ENCODE assay signal across 4 fruit fly cellular contexts in genomic region chr3R:21739750-21740319, dm6.
TF ChIP-seq lines count a peak whose summit lies in the region.

TSS of gene CG5849 (plus strand) at chr3R:21740105.

- no peak for TF ChIP-seq CTCF in whole organism, embryonic (GFP tag; optimal IDR thresholded peaks at IDR 0.05; lab: Kevin White, UChicago)

TF ChIP-seq in whole organism, adult, 20 proteins besides CTCF, POLR2A, EP300 and RAD21:
- TF ChIP-seq cnc (optimal IDR thresholded peaks at IDR 0.05; lab: Kevin White, UChicago) (no peak), Mnt (GFP tag; optimal IDR thresholded peaks at IDR 0.05; lab: Kevin White, UChicago) (peak; percentile 22)

TF ChIP-seq in whole organism, embryonic, 481 proteins besides CTCF, POLR2A, EP300 and RAD21 (continues in another document):
- TF ChIP-seq tin (GFP tag; optimal IDR thresholded peaks at IDR 0.05; lab: Kevin White, UChicago) = no peak
- peak; percentile 29 for TF ChIP-seq pros (GFP tag; optimal IDR thresholded peaks at IDR 0.05; lab: Kevin White, UChicago)
- TF ChIP-seq dan (GFP tag; IDR thresholded peaks at IDR 0.05; lab: Robert Waterston, UW) = no peak
- peak; percentile 67 for TF ChIP-seq grn (GFP tag; optimal IDR thresholded peaks at IDR 0.05; lab: Kevin White, UChicago)
- TF ChIP-seq Jarid2 (GFP tag; optimal IDR thresholded peaks at IDR 0.05; lab: Kevin White, UChicago) = peak; percentile 80
- peak; percentile 29 for TF ChIP-seq CG10543 (GFP tag; optimal IDR thresholded peaks at IDR 0.05; lab: Kevin White, UChicago)
- 0 out of 3 replicates have a peak, but pooled peaks have one; percentile 12 for TF ChIP-seq CG34224 (GFP tag; IDR thresholded peaks at IDR 0.05; lab: Robert Waterston, UW; ENCODE audit: partially characterized antibody)
- TF ChIP-seq Pdp1 (GFP tag; optimal IDR thresholded peaks at IDR 0.05; lab: Kevin White, UChicago) = peak in 1 of 2 experiments; percentile 68
- 0 out of 3 replicates have a peak, but pooled peaks have one; percentile 32 for TF ChIP-seq CG6791 (GFP tag; IDR thresholded peaks at IDR 0.05; lab: Robert Waterston, UW; ENCODE audit: partially characterized antibody)
- peak; percentile 4 for TF ChIP-seq CG15073 (GFP tag; optimal IDR thresholded peaks at IDR 0.05; lab: Kevin White, UChicago)
- no peak for TF ChIP-seq Atf3 (GFP tag; optimal IDR thresholded peaks at IDR 0.05; lab: Kevin White, UChicago)
- peak; percentile 68 for TF ChIP-seq GATAe (GFP tag; conservative IDR thresholded peaks at IDR 0.05; lab: Robert Waterston, UW)
- TF ChIP-seq Med (GFP tag; lab: Kevin White, UChicago) = peak; percentile 50
- peak; percentile 29 for TF ChIP-seq sug (tag; optimal IDR thresholded peaks at IDR 0.05; lab: Kevin White, UChicago)
- TF ChIP-seq cg (GFP tag; optimal IDR thresholded peaks at IDR 0.05; lab: Kevin White, UChicago) = peak; percentile 10
- no peak for TF ChIP-seq nom (GFP tag; optimal IDR thresholded peaks at IDR 0.05; lab: Kevin White, UChicago)
- TF ChIP-seq Trl (optimal IDR thresholded peaks at IDR 0.05; lab: Kevin White, UChicago) = peak; percentile 6 to 14
- no peak for TF ChIP-seq Trl (GFP tag; optimal IDR thresholded peaks at IDR 0.05; lab: Kevin White, UChicago)
- peak; percentile 26 for TF ChIP-seq exex (tag; optimal IDR thresholded peaks at IDR 0.05; lab: Kevin White, UChicago)
- TF ChIP-seq CG7987 (GFP tag; optimal IDR thresholded peaks at IDR 0.05; lab: Kevin White, UChicago) = no peak
- TF ChIP-seq Deaf1 (tag; optimal IDR thresholded peaks at IDR 0.05; lab: Kevin White, UChicago) = peak; percentile 10
- TF ChIP-seq z (GFP tag; IDR thresholded peaks at IDR 0.05; lab: Robert Waterston, UW) = peak; percentile 92
- TF ChIP-seq ftz-f1 (GFP tag; optimal IDR thresholded peaks at IDR 0.05; lab: Kevin White, UChicago) = peak; percentile 45
- peak; percentile 45 for TF ChIP-seq CG34376 (GFP tag; optimal IDR thresholded peaks at IDR 0.05; lab: Kevin White, UChicago)
- TF ChIP-seq Rfx (GFP tag; IDR thresholded peaks at IDR 0.05; lab: Robert Waterston, UW) = no peak
- peak; percentile 33; the same call in 1 of the 2 replicates for TF ChIP-seq amos (GFP tag; IDR thresholded peaks at IDR 0.05; lab: Robert Waterston, UW; ENCODE audit: partially characterized antibody)
- TF ChIP-seq ato (GFP tag; IDR thresholded peaks at IDR 0.05; lab: Robert Waterston, UW; ENCODE audit: partially characterized antibody) = 0 out of 2 replicates have a peak, but pooled peaks have one; percentile 26

TF ChIP-seq in whole organism, prepupa, 60 proteins besides CTCF, POLR2A, EP300 and RAD21:
- TF ChIP-seq pdm3 (GFP tag; optimal IDR thresholded peaks at IDR 0.05; lab: Kevin White, UChicago) = no peak
- no peak for TF ChIP-seq Hr38 (GFP tag; optimal IDR thresholded peaks at IDR 0.05; lab: Kevin White, UChicago)
- no peak for TF ChIP-seq topi (GFP tag; optimal IDR thresholded peaks at IDR 0.05; lab: Kevin White, UChicago)
- no peak for TF ChIP-seq CG15336 (GFP tag; IDR thresholded peaks at IDR 0.05; lab: Robert Waterston, UW)
- TF ChIP-seq CG6276 (GFP tag; optimal IDR thresholded peaks at IDR 0.05; lab: Kevin White, UChicago) = no peak
- no peak for TF ChIP-seq fd59A (GFP tag; optimal IDR thresholded peaks at IDR 0.05; lab: Kevin White, UChicago)
- no peak for TF ChIP-seq CG6163 (GFP tag; IDR thresholded peaks at IDR 0.05; lab: Robert Waterston, UW)
- TF ChIP-seq CG8632 (GFP tag; optimal IDR thresholded peaks at IDR 0.05; lab: Kevin White, UChicago) = no peak
- no peak for TF ChIP-seq CG11294 (GFP tag; IDR thresholded peaks at IDR 0.05; lab: Robert Waterston, UW)
- TF ChIP-seq vri (GFP tag; optimal IDR thresholded peaks at IDR 0.05; lab: Kevin White, UChicago) = peak; percentile 57
- no peak for TF ChIP-seq Smox (GFP tag; optimal IDR thresholded peaks at IDR 0.05; lab: Kevin White, UChicago)
- TF ChIP-seq svp (GFP tag; lab: Kevin White, UChicago) = peak; percentile 92
- no peak for TF ChIP-seq Met (GFP tag; optimal IDR thresholded peaks at IDR 0.05; lab: Kevin White, UChicago)
- no peak for TF ChIP-seq eg (GFP tag; IDR thresholded peaks at IDR 0.05; lab: Robert Waterston, UW)
- TF ChIP-seq CG11762 (GFP tag; optimal IDR thresholded peaks at IDR 0.05; lab: Kevin White, UChicago; ENCODE audit: insufficient read depth) = no peak
- TF ChIP-seq esn (GFP tag; optimal IDR thresholded peaks at IDR 0.05; lab: Kevin White, UChicago) = no peak

TF ChIP-seq in whole organism, wandering third instar larva, 38 proteins besides CTCF, POLR2A, EP300 and RAD21:
- no peak for TF ChIP-seq CrebA (GFP tag; optimal IDR thresholded peaks at IDR 0.05; lab: Kevin White, UChicago; ENCODE audit: borderline replicate concordance)
- TF ChIP-seq Rel (GFP tag; optimal IDR thresholded peaks at IDR 0.05; lab: Kevin White, UChicago) = no peak
- TF ChIP-seq Rel (tag; optimal IDR thresholded peaks at IDR 0.05; lab: Kevin White, UChicago) = peak; percentile 42
- TF ChIP-seq jim (GFP tag; optimal IDR thresholded peaks at IDR 0.05; lab: Kevin White, UChicago) = no peak
- TF ChIP-seq rgr (GFP tag; optimal IDR thresholded peaks at IDR 0.05; lab: Kevin White, UChicago) = no peak
- no peak for TF ChIP-seq CG32264 (GFP tag; optimal IDR thresholded peaks at IDR 0.05; lab: Kevin White, UChicago)
- no peak for TF ChIP-seq HLH106 (tag; optimal IDR thresholded peaks at IDR 0.05; lab: Kevin White, UChicago)
